Fruit fly (Drosophila melanogaster): ENCODE measurements around the gene CG8641.

Gene CG8641

dm6 chr3L:7086093-7086492 lies 8.8 kb upstream of the CG8641 start:
- no peak for TF ChIP-seq noc (tag; optimal IDR thresholded peaks at IDR 0.05)

dm6 chr3L:7082168-7082567 lies 4.9 kb upstream of the CG8641 start:
- no peak for TF ChIP-seq noc (tag; optimal IDR thresholded peaks at IDR 0.05)

dm6 chr3L:7075147-7075546 lies 2.1 kb downstream of the CG8641 start, which contains the start of gene CG34030:
Gene CG34030 (minus strand): TSS chr3L:7075247.
- TF ChIP-seq noc (tag; optimal IDR thresholded peaks at IDR 0.05) = no peak

- no peak for TF ChIP-seq noc (tag; optimal IDR thresholded peaks at IDR 0.05)
Measured at dm6 chr3L:7069099-7069498, 8.2 kb downstream of the CG8641 start, which contains the start of gene CG32391. Gene CG32391 (minus strand): TSS chr3L:7069199.

- no peak for TF ChIP-seq noc (tag; optimal IDR thresholded peaks at IDR 0.05)
Measured at dm6 chr3L:7066014-7066413, 11.2 kb downstream of the CG8641 start, which contains the start of gene CG14823. Gene CG14823 (plus strand): TSS chr3L:7066314.

dm6 chr3L:7058401-7058999 lies 18.8 kb downstream of the CG8641 start:
- no peak for TF ChIP-seq noc (tag; optimal IDR thresholded peaks at IDR 0.05)

dm6 chr3L:7037843-7038242 lies 39.4 kb downstream of the CG8641 start:
- TF ChIP-seq noc (tag; optimal IDR thresholded peaks at IDR 0.05) = no peak

dm6 chr3L:7035037-7035436 lies 42.2 kb downstream of the CG8641 start:
- no peak for TF ChIP-seq noc (tag; optimal IDR thresholded peaks at IDR 0.05)

- no peak for TF ChIP-seq noc (tag; optimal IDR thresholded peaks at IDR 0.05)
Measured at dm6 chr3L:7026694-7027093, 50.6 kb downstream of the CG8641 start, which contains the start of gene CG17744. Gene CG17744 (minus strand): TSS chr3L:7026794.

dm6 chr3L:7013568-7014305 lies 63.5 kb downstream of the CG8641 start:
- no peak for TF ChIP-seq noc (tag; optimal IDR thresholded peaks at IDR 0.05)

dm6 chr3L:7012271-7012670 lies 65.0 kb downstream of the CG8641 start:
- TF ChIP-seq noc (tag; optimal IDR thresholded peaks at IDR 0.05) = no peak

- TF ChIP-seq noc (tag; optimal IDR thresholded peaks at IDR 0.05) = no peak
Measured at dm6 chr3L:7009886-7010285, 67.4 kb downstream of the CG8641 start.

dm6 chr3L:7009411-7009810 lies 67.9 kb downstream of the CG8641 start:
- no peak for TF ChIP-seq noc (tag; optimal IDR thresholded peaks at IDR 0.05)
